Comparison of ENCODE assay signal across 8 worm cellular contexts in genomic region chrIII:3404354-3404913, ce11.
TF ChIP-seq lines count a peak whose summit lies in the region.

Gene npp-9 (minus strand): TSS chrIII:3404479.
Gene F59A2.5 (plus strand): TSS chrIII:3404863.

TF ChIP-seq in whole organism, L1 larva, 84 proteins besides CTCF, POLR2A, EP300 and RAD21 (continues in another document):
- TF ChIP-seq nhr-71 (tag; optimal IDR thresholded peaks at IDR 0.05; lab: Kevin White, UChicago) (peak; percentile 27), sup-37 (GFP tag; optimal IDR thresholded peaks at IDR 0.05; lab: Kevin White, UChicago) (no peak), F16B12.6 (tag; optimal IDR thresholded peaks at IDR 0.05; lab: Kevin White, UChicago) (peak; percentile 27), Y116A8C.19 (tag; optimal IDR thresholded peaks at IDR 0.05; lab: Kevin White, UChicago; ENCODE audit: borderline replicate concordance) (no peak), ceh-82 (tag; optimal IDR thresholded peaks at IDR 0.05; lab: Kevin White, UChicago) (peak in 1 of 3 experiments; percentile 62), nhr-84 (tag; optimal IDR thresholded peaks at IDR 0.05; lab: Kevin White, UChicago) (no peak), pag-3 (tag; optimal IDR thresholded peaks at IDR 0.05; lab: Kevin White, UChicago; ENCODE audit: borderline replicate concordance, insufficient read depth) (no peak), grh-1 (GFP tag; IDR thresholded peaks at IDR 0.05; lab: Robert Waterston, UW) (0 out of 2 replicates have a peak, but pooled peaks have one; percentile 36), lin-13 (GFP tag; optimal IDR thresholded peaks at IDR 0.05; lab: Kevin White, UChicago) (peak; percentile 31), nhr-12 (tag; optimal IDR thresholded peaks at IDR 0.05; lab: Kevin White, UChicago) (no peak)

TF ChIP-seq in whole organism, L2 larva, 48 proteins besides CTCF, POLR2A, EP300 and RAD21 (continues in another document):
- TF ChIP-seq ceh-82 (tag; optimal IDR thresholded peaks at IDR 0.05; lab: Kevin White, UChicago) (no peak), unc-55 (GFP tag; optimal IDR thresholded peaks at IDR 0.05; lab: Kevin White, UChicago) (peak; percentile 71), nhr-77 (tag; optimal IDR thresholded peaks at IDR 0.05; lab: Kevin White, UChicago) (no peak), unc-62 (GFP tag; optimal IDR thresholded peaks at IDR 0.05; lab: Kevin White, UChicago) (no peak), alr-1 (tag; optimal IDR thresholded peaks at IDR 0.05; lab: Kevin White, UChicago) (no peak), lsy-2 (tag; optimal IDR thresholded peaks at IDR 0.05; lab: Kevin White, UChicago) (peak in 1 of 2 experiments; percentile 73), nhr-129 (tag; optimal IDR thresholded peaks at IDR 0.05; lab: Kevin White, UChicago) (peak; percentile 51), crh-2 (tag; optimal IDR thresholded peaks at IDR 0.05; lab: Kevin White, UChicago) (peak; percentile 91), egl-27 (tag; optimal IDR thresholded peaks at IDR 0.05; lab: Kevin White, UChicago) (no peak), Y55F3AM.14 (GFP tag; optimal IDR thresholded peaks at IDR 0.05; lab: Kevin White, UChicago) (no peak), ztf-11 (tag; optimal IDR thresholded peaks at IDR 0.05; lab: Kevin White, UChicago) (no peak), mab-5 (tag; optimal IDR thresholded peaks at IDR 0.05; lab: Kevin White, UChicago) (no peak)

TF ChIP-seq in whole organism, L3 larva, 47 proteins besides CTCF, POLR2A, EP300 and RAD21 (continues in another document):
- TF ChIP-seq ztf-4 (tag; optimal IDR thresholded peaks at IDR 0.05; lab: Kevin White, UChicago) = no peak
- TF ChIP-seq nhr-67 (tag; optimal IDR thresholded peaks at IDR 0.05; lab: Kevin White, UChicago) = no peak
- TF ChIP-seq egl-5 (tag; optimal IDR thresholded peaks at IDR 0.05; lab: Kevin White, UChicago) = no peak
- peak; percentile 77 for TF ChIP-seq pha-4 (tag; optimal IDR thresholded peaks at IDR 0.05; lab: Kevin White, UChicago)
- TF ChIP-seq nhr-12 (tag; optimal IDR thresholded peaks at IDR 0.05; lab: Kevin White, UChicago) = no peak
- TF ChIP-seq skn-1 (tag; optimal IDR thresholded peaks at IDR 0.05; lab: Kevin White, UChicago) = no peak
- peak in 1 of 3 experiments; percentile 7 for TF ChIP-seq elt-3 (tag; optimal IDR thresholded peaks at IDR 0.05; lab: Kevin White, UChicago)
- TF ChIP-seq fkh-2 (tag; optimal IDR thresholded peaks at IDR 0.05; lab: Kevin White, UChicago) = no peak
- peak; percentile 33 for TF ChIP-seq hmg-11 (tag; optimal IDR thresholded peaks at IDR 0.05; lab: Kevin White, UChicago)
- TF ChIP-seq R02D3.7 (tag; optimal IDR thresholded peaks at IDR 0.05; lab: Kevin White, UChicago) = peak; percentile 95
- no peak for TF ChIP-seq nhr-237 (tag; optimal IDR thresholded peaks at IDR 0.05; lab: Kevin White, UChicago)
- TF ChIP-seq lsy-12 (tag; optimal IDR thresholded peaks at IDR 0.05; lab: Kevin White, UChicago) = no peak

TF ChIP-seq in whole organism, L4 larva, 104 proteins besides CTCF, POLR2A, EP300 and RAD21 (continues in another document):
- TF ChIP-seq dve-1 (tag; optimal IDR thresholded peaks at IDR 0.05; lab: Kevin White, UChicago; ENCODE audit: insufficient read depth) (peak; percentile 19), spr-1 (tag; optimal IDR thresholded peaks at IDR 0.05; lab: Kevin White, UChicago) (no peak), R02D3.7 (tag; optimal IDR thresholded peaks at IDR 0.05; lab: Kevin White, UChicago) (peak; percentile 86), aha-1 (tag; lab: Kevin White, UChicago) (peak; percentile 86), nhr-77 (tag; optimal IDR thresholded peaks at IDR 0.05; lab: Kevin White, UChicago) (peak; percentile 57), mep-1 (tag; optimal IDR thresholded peaks at IDR 0.05; lab: Kevin White, UChicago) (peak; percentile 36), F49E8.2 (tag; optimal IDR thresholded peaks at IDR 0.05; lab: Kevin White, UChicago; ENCODE audit: borderline replicate concordance) (peak; percentile 30), rbr-2 (tag; optimal IDR thresholded peaks at IDR 0.05; lab: Kevin White, UChicago) (peak; percentile 0), mdl-1 (tag; optimal IDR thresholded peaks at IDR 0.05; lab: Kevin White, UChicago) (peak in 1 of 2 experiments; percentile 42), ZK337.2 (GFP tag; IDR thresholded peaks at IDR 0.05; lab: Robert Waterston, UW) (no peak), nhr-48 (tag; optimal IDR thresholded peaks at IDR 0.05; lab: Kevin White, UChicago) (no peak), nhr-237 (tag; optimal IDR thresholded peaks at IDR 0.05; lab: Kevin White, UChicago) (no peak)

TF ChIP-seq in whole organism, early embryonic, 17 proteins besides CTCF, POLR2A, EP300 and RAD21:
- TF ChIP-seq F13C5.2 (tag; optimal IDR thresholded peaks at IDR 0.05; lab: Kevin White, UChicago) = peak; percentile 32
- TF ChIP-seq tbx-11 (GFP tag; IDR thresholded peaks at IDR 0.05; lab: Robert Waterston, UW) = 0 out of 2 replicates have a peak, but pooled peaks have one; percentile 24
- TF ChIP-seq hmg-4 (GFP tag; optimal IDR thresholded peaks at IDR 0.05; lab: Kevin White, UChicago) = no peak
TF ChIP-seq in whole organism, early embryonic: peak in this region for 2.

TF ChIP-seq in whole organism, late embryonic, 69 proteins besides CTCF, POLR2A, EP300 and RAD21 (continues in another document):
- no peak for TF ChIP-seq hlh-6 (tag; optimal IDR thresholded peaks at IDR 0.05; lab: Kevin White, UChicago)
- TF ChIP-seq hlh-15 (tag; optimal IDR thresholded peaks at IDR 0.05; lab: Kevin White, UChicago) = no peak
- TF ChIP-seq ceh-18 (tag; optimal IDR thresholded peaks at IDR 0.05; lab: Kevin White, UChicago) = no peak
- TF ChIP-seq odd-2 (tag; optimal IDR thresholded peaks at IDR 0.05; lab: Kevin White, UChicago) = no peak
- TF ChIP-seq tbx-2 (tag; optimal IDR thresholded peaks at IDR 0.05; lab: Kevin White, UChicago) = peak; percentile 8
- no peak for TF ChIP-seq sox-4 (tag; optimal IDR thresholded peaks at IDR 0.05; lab: Kevin White, UChicago)
- TF ChIP-seq pax-1 (tag; optimal IDR thresholded peaks at IDR 0.05; lab: Kevin White, UChicago) = no peak
- TF ChIP-seq nfya-1 (tag; optimal IDR thresholded peaks at IDR 0.05; lab: Kevin White, UChicago) = peak; percentile 15
- no peak for TF ChIP-seq K02D7.2 (tag; optimal IDR thresholded peaks at IDR 0.05; lab: Kevin White, UChicago)
- TF ChIP-seq npax-4 (tag; optimal IDR thresholded peaks at IDR 0.05; lab: Kevin White, UChicago) = no peak
- no peak for TF ChIP-seq ceh-45 (GFP tag; IDR thresholded peaks at IDR 0.05; lab: Robert Waterston, UW)
- no peak for TF ChIP-seq ceh-9 (tag; optimal IDR thresholded peaks at IDR 0.05; lab: Kevin White, UChicago)
- no peak for TF ChIP-seq nhr-232 (tag; optimal IDR thresholded peaks at IDR 0.05; lab: Kevin White, UChicago)
- TF ChIP-seq unc-3 (GFP tag; conservative IDR thresholded peaks at IDR 0.05; lab: Robert Waterston, UW) = 0 out of 2 replicates have a peak, but pooled peaks have one; percentile 6
- TF ChIP-seq unc-3 (tag; optimal IDR thresholded peaks at IDR 0.05; lab: Kevin White, UChicago) = no peak
- TF ChIP-seq pha-4 (tag; optimal IDR thresholded peaks at IDR 0.05; lab: Kevin White, UChicago) = no peak

TF ChIP-seq in whole organism, mixed stage, embryonic, 35 proteins besides CTCF, POLR2A, EP300 and RAD21 (continues in another document):
- TF ChIP-seq mep-1 (tag; optimal IDR thresholded peaks at IDR 0.05; lab: Kevin White, UChicago) = peak; percentile 61
- TF ChIP-seq bed-3 (GFP tag; optimal IDR thresholded peaks at IDR 0.05; lab: Kevin White, UChicago) = no peak
- TF ChIP-seq tbx-8 (GFP tag; optimal IDR thresholded peaks at IDR 0.05; lab: Kevin White, UChicago) = no peak
- no peak for TF ChIP-seq zip-8 (tag; optimal IDR thresholded peaks at IDR 0.05; lab: Kevin White, UChicago)
- no peak for TF ChIP-seq M03D4.4 (tag; optimal IDR thresholded peaks at IDR 0.05; lab: Kevin White, UChicago)
- TF ChIP-seq pha-4 (tag; optimal IDR thresholded peaks at IDR 0.05; lab: Kevin White, UChicago) = no peak
- no peak for TF ChIP-seq drap-1 (GFP tag; optimal IDR thresholded peaks at IDR 0.05; lab: Kevin White, UChicago)
- TF ChIP-seq unc-120 (tag; optimal IDR thresholded peaks at IDR 0.05; lab: Kevin White, UChicago; ENCODE audit: poor library complexity, severe bottlenecking) = no peak
- TF ChIP-seq lsy-2 (tag; optimal IDR thresholded peaks at IDR 0.05; lab: Kevin White, UChicago) = peak; percentile 33
- no peak for TF ChIP-seq ceh-43 (GFP tag; optimal IDR thresholded peaks at IDR 0.05; lab: Kevin White, UChicago)
- TF ChIP-seq unc-39 (tag; optimal IDR thresholded peaks at IDR 0.05; lab: Kevin White, UChicago) = no peak
- no peak for TF ChIP-seq snpc-4 (tag; optimal IDR thresholded peaks at IDR 0.05; lab: Kevin White, UChicago)
- TF ChIP-seq ces-1 (GFP tag; optimal IDR thresholded peaks at IDR 0.05; lab: Kevin White, UChicago) = peak; percentile 25
- TF ChIP-seq sptf-1 (tag; optimal IDR thresholded peaks at IDR 0.05; lab: Kevin White, UChicago) = no peak
- TF ChIP-seq hlh-1 (tag; optimal IDR thresholded peaks at IDR 0.05; lab: Kevin White, UChicago) = peak; percentile 23
- TF ChIP-seq ztf-11 (tag; optimal IDR thresholded peaks at IDR 0.05; lab: Kevin White, UChicago) = no peak
- no peak for TF ChIP-seq lin-13 (tag; optimal IDR thresholded peaks at IDR 0.05; lab: Kevin White, UChicago)

TF ChIP-seq in whole organism, young adult, 124 proteins besides CTCF, POLR2A, EP300 and RAD21 (continues in another document):
- TF ChIP-seq cebp-1 (GFP tag; IDR thresholded peaks at IDR 0.05; lab: Robert Waterston, UW) = no peak
- TF ChIP-seq cebp-1 (tag; optimal IDR thresholded peaks at IDR 0.05; lab: Kevin White, UChicago) = peak; percentile 59
- TF ChIP-seq unc-130 (GFP tag; optimal IDR thresholded peaks at IDR 0.05; lab: Kevin White, UChicago) = peak; percentile 36
- TF ChIP-seq F33H1.4 (GFP tag; IDR thresholded peaks at IDR 0.05; lab: Robert Waterston, UW) = peak; percentile 88
- TF ChIP-seq snpc-4 (GFP tag; optimal IDR thresholded peaks at IDR 0.05; lab: Kevin White, UChicago) = no peak
- peak in 1 of 4 experiments; percentile 3 for TF ChIP-seq snpc-4 (tag; optimal IDR thresholded peaks at IDR 0.05; lab: Kevin White, UChicago)
- TF ChIP-seq C06A6.2 (GFP tag; conservative IDR thresholded peaks at IDR 0.05; lab: Robert Waterston, UW) = no peak
- TF ChIP-seq F39B2.1 (GFP tag; IDR thresholded peaks at IDR 0.05; lab: Robert Waterston, UW) = no peak
- TF ChIP-seq nhr-120 (GFP tag; IDR thresholded peaks at IDR 0.05; lab: Robert Waterston, UW) = no peak
- peak; percentile 97 for TF ChIP-seq efl-1 (GFP tag; optimal IDR thresholded peaks at IDR 0.05; lab: Kevin White, UChicago)
- TF ChIP-seq let-607 (tag; optimal IDR thresholded peaks at IDR 0.05; lab: Kevin White, UChicago) = peak in 1 of 2 experiments; percentile 84
- TF ChIP-seq tbp1 (GFP tag; optimal IDR thresholded peaks at IDR 0.05; lab: Kevin White, UChicago) = peak; percentile 41
- peak; percentile 11 for TF ChIP-seq ztf-18 (tag; optimal IDR thresholded peaks at IDR 0.05; lab: Kevin White, UChicago)
- TF ChIP-seq F23B12.7 (tag; optimal IDR thresholded peaks at IDR 0.05; lab: Kevin White, UChicago; ENCODE audit: insufficient read depth) = peak; percentile 14
- 0 out of 2 replicates have a peak, but pooled peaks have one; percentile 35 for TF ChIP-seq B0019.2 (GFP tag; conservative IDR thresholded peaks at IDR 0.05; lab: Robert Waterston, UW)
- TF ChIP-seq sptf-2 (GFP tag; optimal IDR thresholded peaks at IDR 0.05; lab: Kevin White, UChicago) = no peak
- 0 out of 2 replicates have a peak, but pooled peaks have one; percentile 37 for TF ChIP-seq Y95B8A.8 (GFP tag; IDR thresholded peaks at IDR 0.05; lab: Robert Waterston, UW)
